Fruit fly (Drosophila melanogaster): ENCODE results near the gene Fur1.
A peak's percentile ranks its signal among the peaks of the same experiment; 100 is the strongest.

dm6 chr3R:25305822-25306544 lies 166.9 kb downstream of the Fur1 start:
- TF ChIP-seq Hr39 (optimal IDR thresholded peaks at IDR 0.05) (no peak), CG1233 (GFP tag; optimal IDR thresholded peaks at IDR 0.05) (no peak), usp (GFP tag; optimal IDR thresholded peaks at IDR 0.05) (no peak), ssp (GFP tag; IDR thresholded peaks at IDR 0.05) (no peak), crol (GFP tag; IDR thresholded peaks at IDR 0.05) (no peak), CG2116 (GFP tag; optimal IDR thresholded peaks at IDR 0.05) (no peak), lab (GFP tag; optimal IDR thresholded peaks at IDR 0.05) (peak; percentile 19), CG14050 (GFP tag; IDR thresholded peaks at IDR 0.05) (no peak), CG15479 (GFP tag; optimal IDR thresholded peaks at IDR 0.05) (no peak), CG12769 (tag; optimal IDR thresholded peaks at IDR 0.05) (no peak), shn (GFP tag; optimal IDR thresholded peaks at IDR 0.05) (no peak), tll (GFP tag; optimal IDR thresholded peaks at IDR 0.05) (no peak), stc (GFP tag; IDR thresholded peaks at IDR 0.05) (no peak), CG3838 (GFP tag; optimal IDR thresholded peaks at IDR 0.05) (no peak)
